Worm (Caenorhabditis elegans) whole organism, young adult: ENCODE measurements around the gene C03C10.2.

Experiments used
- B0019.2 ChIP-seq: fragments of 200-800 bp; sonication (Bioruptor generic); conservative IDR thresholded peaks from 2 replicates; pipeline ENCODE4 v1.3.6; 2022; ENCODE audit warnings: missing genetic modification reagents, missing genetic modification characterization, missing compliant biosample characterization
- B0035.1 ChIP-seq: sonication (generic microtip); optimal IDR thresholded peaks from 2 replicates; lab custom pipeline; 2016; ENCODE audit warnings: missing genetic modification characterization, mild to moderate bottlenecking, missing compliant biosample characterization, missing genotype, missing genetic modification reagents
- C17E4.6 ChIP-seq: fragments of 200-800 bp; sonication (Bioruptor generic); IDR thresholded peaks from 2 replicates; pipeline ENCODE4 v1.3.6; 2022; ENCODE audit warnings: missing genetic modification reagents, missing genetic modification characterization, missing compliant biosample characterization
- D2030.7 ChIP-seq: fragments of 200-800 bp; sonication (Bioruptor generic); IDR thresholded peaks from 2 replicates; pipeline ENCODE4 v1.3.6; 2022; ENCODE audit warnings: missing genetic modification reagents, missing genetic modification characterization, missing compliant biosample characterization
- F10E7.11 ChIP-seq: sonication (generic microtip); optimal IDR thresholded peaks from 2 replicates; lab custom pipeline; 2017; ENCODE audit warnings: mild to moderate bottlenecking, missing genetic modification characterization, moderate library complexity, missing compliant biosample characterization
- Y56A3A.18 ChIP-seq: fragments of 200-800 bp; sonication (Bioruptor generic); IDR thresholded peaks from 2 replicates; pipeline ENCODE4 v1.3.6; 2022; ENCODE audit warnings: missing genetic modification reagents, missing genetic modification characterization, missing compliant biosample characterization
- atf-7 ChIP-seq: sonication (generic microtip); optimal IDR thresholded peaks from 2 replicates; lab custom pipeline; 2017; ENCODE audit warnings: mild to moderate bottlenecking, missing genetic modification characterization, missing compliant biosample characterization
- attf-5 ChIP-seq: fragments of 200-800 bp; sonication (Bioruptor generic); optimal IDR thresholded peaks from 2 replicates; lab custom pipeline; 2018; ENCODE audit warnings: mild to moderate bottlenecking, missing genetic modification characterization, missing compliant biosample characterization
- bed-1 ChIP-seq: fragments of 200-800 bp; sonication (Bioruptor generic); IDR thresholded peaks from 2 replicates; pipeline ENCODE4 v1.3.6; 2022; ENCODE audit warnings: missing genetic modification reagents, missing genetic modification characterization, missing compliant biosample characterization
- ccch-3 ChIP-seq: fragments of 200-800 bp; sonication (Bioruptor generic); optimal IDR thresholded peaks from 2 replicates; lab custom pipeline; 2018; ENCODE audit warnings: mild to moderate bottlenecking, missing genetic modification characterization, missing compliant biosample characterization
- ceh-58 ChIP-seq: fragments of 200-800 bp; sonication (Bioruptor generic); IDR thresholded peaks from 2 replicates; pipeline ENCODE4 v1.3.6; 2022; ENCODE audit warnings: missing genetic modification characterization, missing compliant biosample characterization
- ceh-79 ChIP-seq: sonication (generic microtip); optimal IDR thresholded peaks from 2 replicates; lab custom pipeline; 2017; ENCODE audit warnings: mild to moderate bottlenecking, missing genetic modification characterization, missing compliant biosample characterization
- ceh-91 ChIP-seq: fragments of 200-800 bp; sonication (Bioruptor generic); IDR thresholded peaks from 2 replicates; pipeline ENCODE4 v1.3.6; 2022; ENCODE audit warnings: missing genetic modification reagents, missing genetic modification characterization, missing compliant biosample characterization
- efl-1 ChIP-seq: fragments of 150-350 bp; optimal IDR thresholded peaks from 2 replicates; lab custom pipeline; 2014; ENCODE audit warnings: missing biosample characterization, missing genetic modification reagents, missing genetic modification characterization
- gei-17 ChIP-seq: fragments of 200-800 bp; sonication (Bioruptor generic); optimal IDR thresholded peaks from 2 replicates; lab custom pipeline; 2018; ENCODE audit warnings: mild to moderate bottlenecking, missing genetic modification characterization, missing compliant biosample characterization
- him-1 ChIP-seq: sonication (generic microtip); optimal IDR thresholded peaks from 2 replicates; lab custom pipeline; 2016; ENCODE audit warnings: missing genotype, missing genetic modification reagents, missing genetic modification characterization, missing compliant biosample characterization
- hmg-1.2 ChIP-seq: fragments of 200-800 bp; sonication (Bioruptor generic); IDR thresholded peaks from 2 replicates; pipeline ENCODE4 v1.3.6; 2022; ENCODE audit warnings: missing genetic modification reagents, missing genetic modification characterization, missing compliant biosample characterization
- lin-35 ChIP-seq, 3 experiments: fragments of 150-350 bp in 2 of 3; sonication (generic microtip) in 1 of 3; optimal IDR thresholded peaks; 2 replicates each; lab custom pipeline; 2014 to 2018; ENCODE audit warnings: missing biosample characterization in 3 of 3, missing genetic modification characterization in 3 of 3, missing genetic modification reagents in 3 of 3
- lin-40 ChIP-seq: sonication (generic microtip); optimal IDR thresholded peaks from 2 replicates; lab custom pipeline; 2016; ENCODE audit warnings: missing genetic modification characterization, mild to moderate bottlenecking, missing compliant biosample characterization, missing genotype, missing genetic modification reagents
- lsl-1 ChIP-seq: fragments of 200-800 bp; sonication (Bioruptor generic); optimal IDR thresholded peaks from 2 replicates; lab custom pipeline; 2018; ENCODE audit warnings: mild to moderate bottlenecking, missing genetic modification characterization, moderate library complexity, missing compliant biosample characterization
- madf-10 ChIP-seq: sonication (generic microtip); optimal IDR thresholded peaks from 2 replicates; lab custom pipeline; 2016; ENCODE audit warnings: mild to moderate bottlenecking, missing genetic modification characterization, missing compliant biosample characterization
- madf-6 ChIP-seq: fragments of 200-800 bp; sonication (Bioruptor generic); IDR thresholded peaks from 2 replicates; pipeline ENCODE4 v1.3.6; 2022; ENCODE audit warnings: missing genetic modification reagents, missing genetic modification characterization, missing compliant biosample characterization
- mcd-1 ChIP-seq: fragments of 200-800 bp; sonication (Bioruptor generic); IDR thresholded peaks from 2 replicates; pipeline ENCODE4 v1.3.6; 2022; ENCODE audit warnings: missing genetic modification reagents, missing genetic modification characterization, missing compliant biosample characterization
- mel-28 ChIP-seq: sonication (generic microtip); optimal IDR thresholded peaks from 2 replicates; lab custom pipeline; 2016; ENCODE audit warnings: borderline replicate concordance, mild to moderate bottlenecking, missing genetic modification characterization, missing compliant biosample characterization
- nfya-1 ChIP-seq: sonication (generic microtip); optimal IDR thresholded peaks from 2 replicates; lab custom pipeline; 2017; ENCODE audit warnings: antibody characterized with exemption, missing compliant biosample characterization, missing genetic modification characterization, borderline replicate concordance; ENCODE audit not compliant: insufficient read depth
- nhr-80 ChIP-seq: sonication (generic microtip); optimal IDR thresholded peaks from 2 replicates; lab custom pipeline; 2016; ENCODE audit warnings: missing genetic modification characterization, missing compliant biosample characterization
- nhr-90 ChIP-seq: sonication (generic microtip); optimal IDR thresholded peaks from 2 replicates; lab custom pipeline; 2016; ENCODE audit warnings: missing genotype, mild to moderate bottlenecking, missing genetic modification characterization, missing compliant biosample characterization
- pbrm-1 ChIP-seq: fragments of 200-800 bp; sonication (Bioruptor generic); IDR thresholded peaks from 2 replicates; pipeline ENCODE4 v1.3.6; 2022; ENCODE audit warnings: missing genetic modification reagents, missing genetic modification characterization, missing compliant biosample characterization
- rcor-1 ChIP-seq: fragments of 200-800 bp; sonication (Bioruptor generic); IDR thresholded peaks from 2 replicates; pipeline ENCODE4 v1.3.6; 2022; ENCODE audit warnings: missing genetic modification reagents, missing genetic modification characterization, missing compliant biosample characterization
- repo-1 ChIP-seq: sonication (generic microtip); optimal IDR thresholded peaks from 2 replicates; lab custom pipeline; 2017; ENCODE audit warnings: mild to moderate bottlenecking, missing genetic modification characterization, missing compliant biosample characterization
- rpc-1 ChIP-seq, 2 experiments: fragments of 150-350 bp in 1 of 2; sonication (generic microtip) in 1 of 2; optimal IDR thresholded peaks; 2 replicates each; lab custom pipeline; 2014 to 2018; ENCODE audit warnings: missing biosample characterization in 1 of 2, missing genetic modification characterization in 1 of 2, missing genetic modification reagents in 1 of 2, missing genotype in 1 of 2
- sdz-38 ChIP-seq: sonication (generic microtip); optimal IDR thresholded peaks from 2 replicates; lab custom pipeline; 2016; ENCODE audit warnings: missing genotype, missing genetic modification characterization, missing compliant biosample characterization
- somi-1 ChIP-seq: fragments of 200-800 bp; sonication (Bioruptor generic); optimal IDR thresholded peaks from 2 replicates; lab custom pipeline; 2018; ENCODE audit warnings: mild to moderate bottlenecking, missing genetic modification characterization, missing compliant biosample characterization
- sptf-2 ChIP-seq: fragments of 200-800 bp; sonication (Bioruptor generic); optimal IDR thresholded peaks from 2 replicates; lab custom pipeline; 2018; ENCODE audit warnings: mild to moderate bottlenecking, missing genetic modification characterization, missing compliant biosample characterization
- tbx-9 ChIP-seq: sonication (generic microtip); optimal IDR thresholded peaks from 2 replicates; lab custom pipeline; 2016; ENCODE audit warnings: borderline replicate concordance, missing genetic modification characterization, inconsistent platforms, missing compliant biosample characterization
- zfh-2 ChIP-seq: fragments of 200-800 bp; sonication (Bioruptor generic); conservative IDR thresholded peaks from 2 replicates; pipeline ENCODE4 v1.3.6; 2022; ENCODE audit warnings: missing genetic modification reagents, missing genetic modification characterization, missing compliant biosample characterization
- ztf-18 ChIP-seq: sonication (generic microtip); optimal IDR thresholded peaks from 2 replicates; lab custom pipeline; 2016; ENCODE audit warnings: missing genotype, mild to moderate bottlenecking, missing genetic modification characterization, missing compliant biosample characterization
- ztf-22 ChIP-seq: fragments of 200-800 bp; sonication (Bioruptor generic); optimal IDR thresholded peaks from 2 replicates; lab custom pipeline; 2018; ENCODE audit warnings: mild to moderate bottlenecking, missing genetic modification characterization, moderate library complexity, missing compliant biosample characterization
- ztf-25 ChIP-seq: fragments of 200-800 bp; sonication (Bioruptor generic); IDR thresholded peaks from 2 replicates; pipeline ENCODE4 v1.3.6; 2022; ENCODE audit warnings: missing genetic modification reagents, missing genetic modification characterization, missing compliant biosample characterization
- ztf-6 ChIP-seq: fragments of 200-800 bp; sonication (Bioruptor generic); IDR thresholded peaks from 2 replicates; pipeline ENCODE4 v1.3.6; 2022; ENCODE audit warnings: missing genetic modification reagents, missing genetic modification characterization, missing compliant biosample characterization

C03C10.2 gene

DNA sequence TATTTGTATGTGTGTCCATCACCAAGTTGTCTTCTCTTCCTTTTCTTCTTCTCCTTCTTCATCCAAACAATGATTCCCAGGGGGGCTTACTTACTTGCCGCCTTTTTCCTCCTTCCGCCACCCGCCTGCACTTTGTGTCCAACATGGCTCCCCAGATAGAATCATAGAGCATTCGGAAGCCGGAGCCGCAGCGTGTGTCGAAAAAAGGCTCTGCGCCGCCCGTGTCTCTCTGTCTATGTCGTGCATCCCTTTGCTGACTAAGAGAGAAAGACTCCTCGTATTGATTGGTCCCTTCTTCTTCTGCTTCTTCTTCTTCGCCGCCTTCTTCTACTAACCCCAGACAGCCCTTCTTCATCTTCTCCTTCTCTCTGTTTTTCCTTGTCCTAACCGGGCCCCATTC, 27.1 kb upstream of the C03C10.2 start (continued):
- no peak for TF ChIP-seq B0035.1 (tag; lab: Kevin White, UChicago)
- TF ChIP-seq ztf-6 (GFP tag; lab: Robert Waterston, UW), result no peak
- TF ChIP-seq pbrm-1 (GFP tag; lab: Robert Waterston, UW), result no peak
- TF ChIP-seq, all 124 proteins: peak for 8

ce11 chrIII:4066333-4066732, 24.5 kb upstream of the C03C10.2 start, which contains the start of gene unc-79:
Gene unc-79 (plus strand): TSS chrIII:4066633.
- no peak for TF ChIP-seq lin-40 (tag; lab: Kevin White, UChicago)
- TF ChIP-seq sptf-2 (GFP tag; lab: Kevin White, UChicago), result no peak
- TF ChIP-seq nhr-80, result no peak
- TF ChIP-seq Y56A3A.18 (GFP tag; lab: Robert Waterston, UW), result no peak
- no peak for TF ChIP-seq F10E7.11
- TF ChIP-seq nfya-1, result no peak
- no peak for TF ChIP-seq madf-10 (tag; lab: Kevin White, UChicago)
- TF ChIP-seq rpc-1 (optimal IDR thresholded peaks at IDR 0.05; lab: Kevin White, UChicago), result no peak
- TF ChIP-seq rpc-1 (tag; optimal IDR thresholded peaks at IDR 0.05; lab: Kevin White, UChicago), result no peak
- no peak for TF ChIP-seq gei-17 (GFP tag; lab: Kevin White, UChicago)
- TF ChIP-seq ztf-22 (GFP tag; lab: Kevin White, UChicago), result no peak

DNA sequence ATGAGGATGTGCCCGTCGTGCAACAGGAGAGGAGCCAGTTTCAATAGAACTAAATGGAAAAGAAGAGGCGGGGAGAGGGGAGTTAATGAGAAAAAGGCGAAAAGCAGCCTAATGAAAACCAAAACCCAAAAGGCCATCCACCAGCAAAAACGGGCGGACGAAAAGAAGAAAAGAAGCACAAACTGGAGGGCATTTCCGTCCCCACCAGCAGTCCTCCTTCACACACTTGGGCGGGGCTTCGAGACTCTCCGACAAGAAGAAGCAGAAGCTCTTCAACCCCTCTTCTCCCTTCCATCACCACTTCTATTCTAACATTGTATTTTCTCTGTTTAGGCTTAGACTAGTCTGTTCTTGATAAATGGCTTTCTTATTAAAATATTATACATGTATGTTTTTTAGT, 22.8 kb upstream of the C03C10.2 start:
- TF ChIP-seq repo-1 (tag; lab: Kevin White, UChicago) (no peak), zfh-2 (GFP tag; lab: Robert Waterston, UW) (peak; percentile 52), lin-35 (GFP tag; optimal IDR thresholded peaks at IDR 0.05; lab: Kevin White, UChicago) (no peak), ceh-79 (tag; lab: Kevin White, UChicago) (no peak), madf-10 (tag; lab: Kevin White, UChicago) (no peak), mel-28 (tag; lab: Kevin White, UChicago) (no peak), mcd-1 (GFP tag; lab: Robert Waterston, UW) (0 out of 2 replicates have a peak, but pooled peaks have one; percentile 10)

DNA sequence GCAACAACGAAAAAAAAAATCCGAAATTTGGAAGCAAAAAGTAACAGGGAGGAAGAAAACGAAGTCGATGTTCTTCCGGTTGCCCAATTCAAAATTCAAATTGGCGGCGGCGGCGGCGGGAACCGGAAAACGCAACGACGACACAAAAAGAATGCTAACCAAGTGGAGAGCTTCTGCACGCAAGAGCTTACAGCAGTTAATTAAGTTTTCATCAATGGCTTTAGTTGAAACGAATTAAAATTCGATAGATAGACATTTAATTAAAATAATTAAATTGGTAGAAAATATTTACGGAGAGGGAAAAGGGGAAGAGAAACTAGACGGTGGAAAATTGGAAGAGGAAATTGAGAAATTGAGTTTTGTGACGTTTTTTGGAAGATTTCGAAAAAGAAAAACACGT, 20.6 kb upstream of the C03C10.2 start:
- TF ChIP-seq ceh-91 (GFP tag; lab: Robert Waterston, UW), result no peak
- no peak for TF ChIP-seq C17E4.6 (GFP tag; lab: Robert Waterston, UW)
- TF ChIP-seq zfh-2 (GFP tag; lab: Robert Waterston, UW), result 0 out of 2 replicates have a peak, but pooled peaks have one; percentile 25
- TF ChIP-seq ccch-3 (GFP tag; lab: Kevin White, UChicago), result no peak
- no peak for TF ChIP-seq B0019.2 (GFP tag; lab: Robert Waterston, UW)
- TF ChIP-seq efl-1 (GFP tag; lab: Kevin White, UChicago), result no peak
- no peak for TF ChIP-seq sdz-38

DNA sequence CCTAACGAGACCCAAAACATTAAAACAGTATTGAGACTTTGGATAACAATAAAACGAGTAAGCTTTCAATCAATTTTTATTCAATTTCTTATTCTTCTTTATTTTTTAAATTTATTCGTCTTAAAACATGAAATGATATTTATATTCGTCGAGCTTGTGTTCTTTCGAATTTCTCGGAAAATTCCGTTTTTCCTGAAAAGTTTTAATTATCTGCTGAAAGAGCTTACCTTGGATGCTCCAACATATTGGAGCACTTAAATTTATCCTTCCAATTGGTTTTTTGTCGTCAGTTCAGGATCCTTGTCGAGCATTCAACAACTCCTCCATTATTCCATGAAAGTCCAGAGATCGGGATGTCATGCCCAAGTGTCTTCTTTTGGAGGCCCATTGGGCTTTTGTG, 7.4 kb upstream of the C03C10.2 start:
- TF ChIP-seq him-1 (tag; lab: Kevin White, UChicago) (peak; percentile 31), rcor-1 (no peak)

ce11 chrIII:4085657-4086056, 5.2 kb upstream of the C03C10.2 start:
- TF ChIP-seq ceh-79 (tag; lab: Kevin White, UChicago) (no peak), tbx-9 (tag; lab: Kevin White, UChicago) (no peak), somi-1 (GFP tag; lab: Kevin White, UChicago) (no peak), Y56A3A.18 (GFP tag; lab: Robert Waterston, UW) (no peak), ceh-58 (GFP tag; lab: Robert Waterston, UW) (no peak), madf-6 (no peak), lsl-1 (GFP tag; lab: Kevin White, UChicago) (no peak), hmg-1.2 (GFP tag; lab: Robert Waterston, UW) (no peak), ccch-3 (GFP tag; lab: Kevin White, UChicago) (no peak), ztf-25 (no peak), bed-1 (no peak), nfya-1 (no peak), atf-7 (tag; lab: Kevin White, UChicago) (no peak), attf-5 (GFP tag; lab: Kevin White, UChicago) (no peak), nhr-90 (tag; lab: Kevin White, UChicago) (no peak), ztf-18 (tag; lab: Kevin White, UChicago) (no peak), D2030.7 (GFP tag; lab: Robert Waterston, UW) (no peak)
- TF ChIP-seq, all 124 proteins: peak for 0
